Worm (Caenorhabditis elegans): ENCODE measurements around the gene T13F3.6.

T13F3.6 gene

DNA sequence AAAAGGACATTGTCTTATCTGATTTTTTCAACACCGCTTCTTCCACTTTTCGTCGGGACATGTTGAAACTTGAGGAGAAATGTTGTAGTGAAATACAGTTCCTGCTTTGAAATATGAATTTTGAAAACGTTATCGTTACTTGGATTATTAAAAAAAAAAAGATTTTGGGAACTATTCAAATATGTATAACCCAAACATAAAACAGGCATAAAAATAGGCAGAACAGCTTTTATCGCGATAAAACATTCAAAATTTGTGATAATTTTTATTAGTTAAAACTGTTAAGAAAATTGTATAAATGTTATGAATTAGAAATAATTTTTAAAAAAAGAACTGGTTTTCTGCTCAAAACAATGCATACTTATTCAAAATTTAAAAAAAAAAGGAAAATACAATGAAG is 14.6 kb downstream of the T13F3.6 start, which contains the start of gene bgnt-1.3 (continued):
- no peak for TF ChIP-seq fos-1 (tag; optimal IDR thresholded peaks at IDR 0.05)
- TF ChIP-seq spr-3 (GFP tag; optimal IDR thresholded peaks at IDR 0.05) = no peak

- TF ChIP-seq daf-19 (GFP tag; conservative IDR thresholded peaks at IDR 0.05) (no peak), lim-7 (GFP tag; IDR thresholded peaks at IDR 0.05) (no peak), ceh-82 (tag; optimal IDR thresholded peaks at IDR 0.05) (no peak), php-3 (GFP tag; IDR thresholded peaks at IDR 0.05) (no peak), vab-7 (GFP tag; IDR thresholded peaks at IDR 0.05) (no peak), mep-1 (tag; optimal IDR thresholded peaks at IDR 0.05) (no peak), attf-4 (tag; optimal IDR thresholded peaks at IDR 0.05) (no peak), ztf-11 (tag; optimal IDR thresholded peaks at IDR 0.05) (no peak), skn-1 (tag; optimal IDR thresholded peaks at IDR 0.05) (no peak), dpl-1 (GFP tag; optimal IDR thresholded peaks at IDR 0.05) (no peak), ceh-20 (GFP tag; IDR thresholded peaks at IDR 0.05) (no peak), gei-8 (GFP tag; optimal IDR thresholded peaks at IDR 0.05) (no peak), nhr-42 (GFP tag; IDR thresholded peaks at IDR 0.05) (no peak), hlh-30 (tag; optimal IDR thresholded peaks at IDR 0.05; ENCODE audit: insufficient read depth) (no peak), nhr-76 (tag; optimal IDR thresholded peaks at IDR 0.05) (no peak), nhr-25 (tag; optimal IDR thresholded peaks at IDR 0.05; ENCODE audit: borderline replicate concordance, insufficient read depth) (no peak), lin-15B (tag; optimal IDR thresholded peaks at IDR 0.05) (no peak)
These were observed 17.3 kb downstream of the T13F3.6 start, which contains the start of gene gcy-20 for ce11 chrV:16253687-16254086. gcy-20 (minus strand) TSS chrV:16253787.

ce11 chrV:16249105-16249504 is 21.9 kb downstream of the T13F3.6 start:
- TF ChIP-seq zip-11 (GFP tag; IDR thresholded peaks at IDR 0.05) (no peak), madf-9 (GFP tag; conservative IDR thresholded peaks at IDR 0.05) (no peak)

ce11 chrV:16246579-16246978 is 24.4 kb downstream of the T13F3.6 start, which contains the start of gene srh-95:
srh-95 (plus strand) TSS chrV:16246879.
- TF ChIP-seq T20F7.1 (GFP tag; optimal IDR thresholded peaks at IDR 0.05) = no peak
- no peak for TF ChIP-seq daf-16 (GFP tag; optimal IDR thresholded peaks at IDR 0.05)
- TF ChIP-seq daf-16 (tag; optimal IDR thresholded peaks at IDR 0.05) = no peak
- no peak for TF ChIP-seq aly-2 (tag; optimal IDR thresholded peaks at IDR 0.05)
- TF ChIP-seq zfp-2 (tag; optimal IDR thresholded peaks at IDR 0.05) = no peak
- TF ChIP-seq nhr-6 (tag; optimal IDR thresholded peaks at IDR 0.05) = no peak
- no peak for TF ChIP-seq hlh-30 (tag; optimal IDR thresholded peaks at IDR 0.05; ENCODE audit: insufficient read depth)
- no peak for TF ChIP-seq D1046.2 (GFP tag; IDR thresholded peaks at IDR 0.05)
- TF ChIP-seq cey-2 (tag; optimal IDR thresholded peaks at IDR 0.05; ENCODE audit: borderline replicate concordance, insufficient read depth) = no peak
- TF ChIP-seq mxl-3 (GFP tag; optimal IDR thresholded peaks at IDR 0.05) = no peak
- TF ChIP-seq T26A8.4 (GFP tag; IDR thresholded peaks at IDR 0.05) = no peak
- TF ChIP-seq F10B5.3 (tag; optimal IDR thresholded peaks at IDR 0.05) = no peak
- TF ChIP-seq R02D3.7 (tag; optimal IDR thresholded peaks at IDR 0.05) = no peak
- TF ChIP-seq saeg-2 (GFP tag; IDR thresholded peaks at IDR 0.05) = no peak
- TF ChIP-seq lin-29 (GFP tag; IDR thresholded peaks at IDR 0.05) = no peak
- TF ChIP-seq F37D6.2 (tag; optimal IDR thresholded peaks at IDR 0.05) = no peak
- no peak for TF ChIP-seq nhr-237 (tag; optimal IDR thresholded peaks at IDR 0.05)

- TF ChIP-seq daf-8 (GFP tag; IDR thresholded peaks at IDR 0.05) (no peak), zip-2 (tag; optimal IDR thresholded peaks at IDR 0.05) (no peak), ces-1 (GFP tag; optimal IDR thresholded peaks at IDR 0.05) (no peak), madf-9 (GFP tag; conservative IDR thresholded peaks at IDR 0.05) (no peak), cey-2 (tag; optimal IDR thresholded peaks at IDR 0.05; ENCODE audit: borderline replicate concordance, insufficient read depth) (no peak), tag-97 (GFP tag; IDR thresholded peaks at IDR 0.05) (no peak), ceh-44 (GFP tag; IDR thresholded peaks at IDR 0.05) (no peak), R02D3.7 (tag; optimal IDR thresholded peaks at IDR 0.05) (no peak), ZK546.5 (tag; optimal IDR thresholded peaks at IDR 0.05) (no peak), ztf-7 (tag; optimal IDR thresholded peaks at IDR 0.05) (no peak), hlh-11 (tag; optimal IDR thresholded peaks at IDR 0.05) (no peak), hif-1 (tag; optimal IDR thresholded peaks at IDR 0.05) (no peak), mxl-3 (GFP tag; optimal IDR thresholded peaks at IDR 0.05) (no peak), nhr-28 (tag; optimal IDR thresholded peaks at IDR 0.05) (no peak), dpl-1 (GFP tag; optimal IDR thresholded peaks at IDR 0.05) (no peak)
These were observed 26.9 kb downstream of the T13F3.6 start, which contains the start of gene srh-104 for ce11 chrV:16244078-16244477. srh-104 (minus strand) TSS chrV:16244178.
